Worm (Caenorhabditis elegans) whole organism, L4 larva: ENCODE data around the gene T24C12.4.

ENCODE experiments used
- F10B5.3 ChIP-seq: sonication (generic microtip); optimal IDR thresholded peaks from 2 replicates; lab custom pipeline; 2016; ENCODE audit warnings: mild to moderate bottlenecking, missing genetic modification characterization, missing compliant biosample characterization
- F26F4.8 ChIP-seq: fragments of 200-800 bp; sonication (Bioruptor generic); conservative IDR thresholded peaks from 2 replicates; pipeline ENCODE4 v1.3.6; 2022; ENCODE audit warnings: missing genetic modification characterization, missing compliant biosample characterization
- Y105C5A.15 ChIP-seq: fragments of 200-800 bp; sonication (Bioruptor generic); IDR thresholded peaks from 2 replicates; pipeline ENCODE4 v1.3.6; 2022; ENCODE audit warnings: missing genetic modification characterization, missing compliant biosample characterization
- attf-4 ChIP-seq: sonication (generic microtip); optimal IDR thresholded peaks from 3 replicates; lab custom pipeline; 2017; ENCODE audit warnings: missing biosample characterization, missing genetic modification characterization
- ceh-28 ChIP-seq: fragments of 150-350 bp; optimal IDR thresholded peaks from 2 replicates; lab custom pipeline; 2014; ENCODE audit warnings: missing biosample characterization, missing genetic modification reagents, missing genetic modification characterization
- ceh-44 ChIP-seq: fragments of 200-800 bp; sonication (Bioruptor generic); IDR thresholded peaks from 2 replicates; pipeline ENCODE4 v1.3.6; 2022; ENCODE audit warnings: missing genetic modification reagents, missing genetic modification characterization, missing compliant biosample characterization
- ces-1 ChIP-seq: fragments of 150-350 bp; sonication (generic microtip); optimal IDR thresholded peaks from 4 replicates; lab custom pipeline; 2014; ENCODE audit warnings: missing biosample characterization, missing genetic modification reagents, missing genetic modification characterization
- daf-12 ChIP-seq: fragments of 150-350 bp; optimal IDR thresholded peaks from 2 replicates; lab custom pipeline; 2014; ENCODE audit warnings: missing biosample characterization, missing genetic modification reagents, missing genetic modification characterization
- daf-16 ChIP-seq, 3 experiments: sonication (generic microtip); optimal IDR thresholded peaks; 2 replicates each; lab custom pipeline; 2016 to 2017; ENCODE audit warnings: missing genetic modification characterization in 3 of 3, missing genetic modification reagents in 3 of 3, mild to moderate bottlenecking in 2 of 3, missing compliant biosample characterization in 2 of 3, missing biosample characterization in 1 of 3, moderate library complexity in 1 of 3
- dmd-6 ChIP-seq: fragments of 200-800 bp; sonication (Bioruptor generic); IDR thresholded peaks from 2 replicates; pipeline ENCODE4 v1.3.6; 2022; ENCODE audit warnings: missing genetic modification reagents, missing genetic modification characterization, missing compliant biosample characterization
- dpl-1 ChIP-seq: fragments of 150-350 bp; optimal IDR thresholded peaks from 2 replicates; lab custom pipeline; 2014; ENCODE audit warnings: missing biosample characterization, missing genetic modification reagents, missing genetic modification characterization
- dve-1 ChIP-seq: sonication (generic microtip); optimal IDR thresholded peaks from 2 replicates; lab custom pipeline; 2017; ENCODE audit warnings: antibody characterized with exemption, mild to moderate bottlenecking, missing genetic modification characterization, missing compliant biosample characterization; ENCODE audit not compliant: insufficient read depth
- egl-27 ChIP-seq: sonication (generic microtip); optimal IDR thresholded peaks from 3 replicates; lab custom pipeline; 2017; ENCODE audit warnings: missing biosample characterization, missing genetic modification reagents, missing genetic modification characterization
- fos-1 ChIP-seq: fragments of 150-350 bp; optimal IDR thresholded peaks from 2 replicates; lab custom pipeline; 2014; ENCODE audit warnings: missing biosample characterization, missing genetic modification characterization
- hif-1 ChIP-seq, 2 experiments: sonication (generic microtip); optimal IDR thresholded peaks; 2 replicates each; lab custom pipeline; 2016 to 2017; ENCODE audit warnings: missing compliant biosample characterization in 2 of 2, missing genetic modification characterization in 2 of 2, missing genetic modification reagents in 2 of 2, missing genotype in 2 of 2, mild to moderate bottlenecking in 1 of 2
- hlh-11 ChIP-seq: fragments of 200-800 bp; sonication (Bioruptor generic); optimal IDR thresholded peaks from 2 replicates; lab custom pipeline; 2018; ENCODE audit warnings: mild to moderate bottlenecking, missing genetic modification characterization, missing compliant biosample characterization
- hlh-30 ChIP-seq: sonication (generic microtip); optimal IDR thresholded peaks from 2 replicates; lab custom pipeline; 2017; ENCODE audit warnings: antibody characterized with exemption, mild to moderate bottlenecking, missing genetic modification characterization, missing compliant biosample characterization; ENCODE audit not compliant: insufficient read depth
- hmg-1.1 ChIP-seq: fragments of 200-800 bp; sonication (Bioruptor generic); IDR thresholded peaks from 2 replicates; pipeline ENCODE4 v1.3.6; 2022; ENCODE audit warnings: missing genetic modification reagents, missing genetic modification characterization, missing compliant biosample characterization
- lim-7 ChIP-seq: fragments of 200-800 bp; sonication (Bioruptor generic); IDR thresholded peaks from 2 replicates; pipeline ENCODE4 v1.3.6; 2022; ENCODE audit warnings: missing genetic modification characterization, missing compliant biosample characterization
- lin-1 ChIP-seq: fragments of 200-800 bp; sonication (Bioruptor generic); IDR thresholded peaks from 2 replicates; pipeline ENCODE4 v1.3.6; 2022; ENCODE audit warnings: missing genetic modification reagents, missing genetic modification characterization, missing compliant biosample characterization
- lin-13 ChIP-seq: fragments of 150-350 bp; optimal IDR thresholded peaks from 2 replicates; lab custom pipeline; 2014; ENCODE audit warnings: missing biosample characterization, missing genetic modification reagents, missing genetic modification characterization
- lir-3 ChIP-seq: sonication (generic microtip); optimal IDR thresholded peaks from 2 replicates; lab custom pipeline; 2016; ENCODE audit warnings: mild to moderate bottlenecking, missing genetic modification characterization, missing compliant biosample characterization
- lsy-2 ChIP-seq, 2 experiments: fragments of 150-350 bp in 1 of 2; sonication (generic microtip) in 1 of 2; optimal IDR thresholded peaks; 2 replicates each; lab custom pipeline; 2014 to 2017; ENCODE audit warnings: missing biosample characterization in 2 of 2, missing genetic modification characterization in 2 of 2
- mdl-1 ChIP-seq, 2 experiments: fragments of 150-350 bp in 1 of 2; sonication (generic microtip) in 1 of 2; optimal IDR thresholded peaks; 2 replicates each; lab custom pipeline; 2014 to 2017; ENCODE audit warnings: missing biosample characterization in 2 of 2, missing genetic modification characterization in 2 of 2
- mep-1 ChIP-seq: fragments of 150-350 bp; sonication (generic microtip); optimal IDR thresholded peaks from 3 replicates; lab custom pipeline; 2014; ENCODE audit warnings: missing biosample characterization, missing genetic modification characterization
- mes-2 ChIP-seq: sonication (generic microtip); optimal IDR thresholded peaks from 2 replicates; lab custom pipeline; 2016; ENCODE audit warnings: missing genotype, mild to moderate bottlenecking, missing genetic modification characterization, missing compliant biosample characterization; ENCODE audit not compliant: poor library complexity, severe bottlenecking
- nhr-11 ChIP-seq: fragments of 150-350 bp; optimal IDR thresholded peaks from 2 replicates; lab custom pipeline; 2014; ENCODE audit warnings: missing biosample characterization, missing genetic modification characterization
- nhr-237 ChIP-seq: sonication (generic microtip); optimal IDR thresholded peaks from 2 replicates; lab custom pipeline; 2017; ENCODE audit warnings: missing biosample characterization, missing genetic modification characterization
- nhr-28 ChIP-seq: fragments of 150-350 bp; optimal IDR thresholded peaks from 2 replicates; lab custom pipeline; 2014; ENCODE audit warnings: missing biosample characterization, missing genetic modification characterization
- nhr-48 ChIP-seq: sonication (generic microtip); optimal IDR thresholded peaks from 2 replicates; lab custom pipeline; 2016; ENCODE audit warnings: mild to moderate bottlenecking, missing genetic modification characterization, missing compliant biosample characterization
- nhr-6 ChIP-seq: fragments of 150-350 bp; optimal IDR thresholded peaks from 2 replicates; lab custom pipeline; 2014; ENCODE audit warnings: missing biosample characterization, missing genetic modification characterization
- nhr-76 ChIP-seq: fragments of 150-350 bp; optimal IDR thresholded peaks from 2 replicates; lab custom pipeline; 2014; ENCODE audit warnings: missing biosample characterization, missing genetic modification characterization
- rbr-2 ChIP-seq: sonication (generic microtip); optimal IDR thresholded peaks from 2 replicates; lab custom pipeline; 2016; ENCODE audit warnings: missing genotype, missing genetic modification characterization, missing compliant biosample characterization
- saeg-2 ChIP-seq: fragments of 200-800 bp; sonication (Bioruptor generic); IDR thresholded peaks from 2 replicates; pipeline ENCODE4 v1.3.6; 2022; ENCODE audit warnings: missing genetic modification reagents, missing genetic modification characterization, missing compliant biosample characterization
- set-16 ChIP-seq: fragments of 200-800 bp; sonication (Bioruptor generic); IDR thresholded peaks from 2 replicates; pipeline ENCODE4 v1.3.6; 2022; ENCODE audit warnings: missing genetic modification reagents, missing genetic modification characterization, missing compliant biosample characterization
- spr-1 ChIP-seq: sonication (generic microtip); optimal IDR thresholded peaks from 2 replicates; lab custom pipeline; 2016; ENCODE audit warnings: mild to moderate bottlenecking, missing genetic modification characterization, missing compliant biosample characterization
- spr-3 ChIP-seq: fragments of 200-800 bp; sonication (Bioruptor generic); optimal IDR thresholded peaks from 2 replicates; lab custom pipeline; 2018; ENCODE audit warnings: mild to moderate bottlenecking, missing genetic modification characterization, missing compliant biosample characterization
- tra-1 ChIP-seq: fragments of 200-800 bp; sonication (Bioruptor generic); IDR thresholded peaks from 2 replicates; pipeline ENCODE4 v1.3.6; 2022; ENCODE audit warnings: missing genetic modification reagents, missing genetic modification characterization, missing compliant biosample characterization
- unc-130 ChIP-seq: sonication (generic microtip); optimal IDR thresholded peaks from 2 replicates; lab custom pipeline; 2016; ENCODE audit warnings: missing genetic modification reagents, missing genetic modification characterization, missing compliant biosample characterization
- unc-62 ChIP-seq, 3 experiments: fragments of 150-350 bp in 1 of 3; sonication (generic microtip); optimal IDR thresholded peaks in 2 of 3; peaks in 1 of 3; 1 replicate in 1 of 3; 2 replicates in 2 of 3; lab custom pipeline; 2014 to 2017; ENCODE audit warnings: missing biosample characterization in 3 of 3, missing genetic modification characterization in 3 of 3, missing genetic modification reagents in 3 of 3, missing genotype in 1 of 3
- vab-7 ChIP-seq: fragments of 200-800 bp; sonication (Bioruptor generic); IDR thresholded peaks from 2 replicates; pipeline ENCODE4 v1.3.6; 2022; ENCODE audit warnings: missing genetic modification reagents, missing genetic modification characterization, missing compliant biosample characterization
- zfp-2 ChIP-seq: sonication (generic microtip); optimal IDR thresholded peaks from 2 replicates; lab custom pipeline; 2016; ENCODE audit warnings: mild to moderate bottlenecking, missing genetic modification characterization, missing compliant biosample characterization
- ztf-11 ChIP-seq: fragments of 150-350 bp; optimal IDR thresholded peaks from 2 replicates; lab custom pipeline; 2014; ENCODE audit warnings: missing biosample characterization, missing genetic modification characterization
- ztf-7 ChIP-seq: fragments of 150-350 bp; optimal IDR thresholded peaks from 2 replicates; lab custom pipeline; 2014; ENCODE audit warnings: missing biosample characterization, missing genetic modification characterization

The T24C12.4 gene

ce11 chrX:2233929-2234328 lies 29.1 kb upstream of the T24C12.4 start, which contains the start of gene T14F9.2:
TSS of gene T14F9.2 (plus strand) at chrX:2234324.
- TF ChIP-seq zfp-2 (tag; lab: Kevin White, UChicago) (no peak), lsy-2 (tag; optimal IDR thresholded peaks at IDR 0.05; lab: Kevin White, UChicago) (peak in 1 of 2 experiments; percentile 79), ceh-44 (GFP tag; lab: Robert Waterston, UW) (no peak), unc-130 (GFP tag; lab: Kevin White, UChicago) (no peak), lin-1 (GFP tag; lab: Robert Waterston, UW) (no peak), Y105C5A.15 (no peak), egl-27 (tag; lab: Kevin White, UChicago) (no peak), vab-7 (GFP tag; lab: Robert Waterston, UW) (no peak), fos-1 (tag; lab: Kevin White, UChicago) (no peak), F26F4.8 (GFP tag; lab: Robert Waterston, UW) (no peak), attf-4 (tag; lab: Kevin White, UChicago) (no peak), ztf-11 (tag; lab: Kevin White, UChicago) (no peak), F10B5.3 (tag; lab: Kevin White, UChicago) (no peak), spr-1 (tag; lab: Kevin White, UChicago) (no peak), mep-1 (tag; lab: Kevin White, UChicago) (peak; percentile 64), hlh-11 (tag; lab: Kevin White, UChicago) (peak; percentile 56), rbr-2 (tag; lab: Kevin White, UChicago) (peak; percentile 32), nhr-28 (tag; lab: Kevin White, UChicago) (peak; percentile 10), nhr-237 (no peak), spr-3 (GFP tag; lab: Kevin White, UChicago) (no peak), lim-7 (GFP tag; lab: Robert Waterston, UW) (no peak), hif-1 (tag; optimal IDR thresholded peaks at IDR 0.05; lab: Kevin White, UChicago) (no peak), daf-16 (GFP tag; optimal IDR thresholded peaks at IDR 0.05; lab: Kevin White, UChicago) (no peak), daf-16 (tag; optimal IDR thresholded peaks at IDR 0.05; lab: Kevin White, UChicago) (peak; percentile 52), dmd-6 (GFP tag; lab: Robert Waterston, UW) (0 out of 2 replicates have a peak, but pooled peaks have one; percentile 9), mes-2 (tag; lab: Kevin White, UChicago) (peak; percentile 57), daf-12 (no peak), tra-1 (no peak), unc-62 (GFP tag; optimal IDR thresholded peaks at IDR 0.05 in 1 of 2; lab: Kevin White, UChicago) (no peak), unc-62 (tag; optimal IDR thresholded peaks at IDR 0.05; lab: Kevin White, UChicago) (no peak), saeg-2 (GFP tag; lab: Robert Waterston, UW) (no peak), ztf-7 (tag; lab: Kevin White, UChicago) (no peak), lin-13 (GFP tag; lab: Kevin White, UChicago) (no peak), ces-1 (GFP tag; lab: Kevin White, UChicago) (no peak), dve-1 (tag; lab: Kevin White, UChicago) (peak; percentile 72), hlh-30 (peak; percentile 77), mdl-1 (tag; optimal IDR thresholded peaks at IDR 0.05; lab: Kevin White, UChicago) (no peak), dpl-1 (GFP tag; lab: Kevin White, UChicago) (peak; percentile 33), nhr-48 (tag; lab: Kevin White, UChicago) (no peak), ceh-28 (tag; lab: Kevin White, UChicago) (no peak)

DNA sequence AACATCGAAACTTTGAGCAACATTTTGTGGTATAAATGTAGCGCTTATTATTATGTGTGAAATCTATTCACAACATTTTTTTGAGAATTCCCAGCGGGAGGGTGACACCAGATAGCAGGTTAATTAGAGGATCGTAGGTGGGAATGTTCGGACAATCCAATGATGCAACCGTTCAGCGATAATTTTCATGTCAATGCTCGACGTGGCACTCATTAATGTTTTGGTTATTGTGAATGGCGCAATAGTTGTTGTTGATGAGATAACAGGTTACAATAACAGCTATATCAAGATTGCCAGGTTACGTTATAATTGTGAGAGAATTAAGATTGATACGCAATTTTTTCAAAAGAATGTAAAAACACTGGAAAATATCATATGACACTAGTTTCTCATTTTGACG lies 26.5 kb upstream of the T24C12.4 start:
- no peak for TF ChIP-seq ceh-28 (tag; lab: Kevin White, UChicago)
- TF ChIP-seq nhr-11 (tag; lab: Kevin White, UChicago): no peak
- TF ChIP-seq daf-16 (GFP tag; optimal IDR thresholded peaks at IDR 0.05; lab: Kevin White, UChicago): no peak
- TF ChIP-seq daf-16 (tag; optimal IDR thresholded peaks at IDR 0.05; lab: Kevin White, UChicago): no peak
- TF ChIP-seq ztf-11 (tag; lab: Kevin White, UChicago): no peak
- TF ChIP-seq nhr-6: no peak
- no peak for TF ChIP-seq hif-1 (tag; optimal IDR thresholded peaks at IDR 0.05; lab: Kevin White, UChicago)
- TF ChIP-seq set-16 (GFP tag; lab: Robert Waterston, UW): no peak
- TF ChIP-seq tra-1: no peak
- no peak for TF ChIP-seq lir-3 (tag; lab: Kevin White, UChicago)
- no peak for TF ChIP-seq hmg-1.1
- TF ChIP-seq nhr-76 (tag; lab: Kevin White, UChicago): no peak
